Worm (Caenorhabditis elegans) whole organism, L1 larva: Measurements from ENCODE around the gene F12A10.9.
"Not testable (repeated sequence)": the region's sequence is repeated elsewhere in the genome, so short reads cannot be mapped to it uniquely, and the experiment has no call there.

Source experiments
- C04F5.9 ChIP-seq: sonication (generic microtip); optimal IDR thresholded peaks from 2 replicates; lab custom pipeline; 2016; ENCODE audit warnings: missing genetic modification characterization, missing compliant biosample characterization
- C16A3.4 ChIP-seq: fragments of 150-350 bp; optimal IDR thresholded peaks from 2 replicates; lab custom pipeline; 2014; ENCODE audit warnings: missing biosample characterization, missing genetic modification characterization
- F16B12.6 ChIP-seq: fragments of 150-350 bp; optimal IDR thresholded peaks from 2 replicates; lab custom pipeline; 2014; ENCODE audit warnings: missing biosample characterization, missing genetic modification characterization
- Y116A8C.19 ChIP-seq: sonication (generic microtip); optimal IDR thresholded peaks from 2 replicates; lab custom pipeline; 2016; ENCODE audit warnings: missing compliant biosample characterization, missing genetic modification characterization, borderline replicate concordance
- aha-1 ChIP-seq: fragments of 150-350 bp; optimal IDR thresholded peaks from 2 replicates; lab custom pipeline; 2014; ENCODE audit warnings: missing biosample characterization, missing genetic modification characterization
- ama-1 ChIP-seq: fragments of 150-350 bp; optimal IDR thresholded peaks from 2 replicates; lab custom pipeline; 2014
- blmp-1 ChIP-seq: fragments of 150-350 bp; optimal IDR thresholded peaks from 2 replicates; lab custom pipeline; 2014; ENCODE audit warnings: missing biosample characterization, missing genetic modification characterization
- ceh-8 ChIP-seq: fragments of 200-800 bp; sonication (Bioruptor generic); optimal IDR thresholded peaks from 2 replicates; lab custom pipeline; 2018; ENCODE audit warnings: mild to moderate bottlenecking, missing genetic modification characterization, moderate library complexity, missing compliant biosample characterization
- ceh-88 ChIP-seq: fragments of 200-800 bp; sonication (Bioruptor generic); IDR thresholded peaks from 2 replicates; pipeline ENCODE4 v1.3.6; 2022; ENCODE audit warnings: missing genetic modification characterization, missing compliant biosample characterization
- efl-1 ChIP-seq, 4 experiments: fragments of 150-350 bp; optimal IDR thresholded peaks in 3 of 4; peaks in 1 of 4; 1 replicate in 1 of 4; 2 replicates in 3 of 4; lab custom pipeline; 2014; ENCODE audit warnings: missing biosample characterization in 2 of 4, missing genetic modification characterization in 2 of 4, missing genetic modification reagents in 2 of 4
- efl-3 ChIP-seq: fragments of 200-800 bp; sonication (Bioruptor generic); optimal IDR thresholded peaks from 2 replicates; lab custom pipeline; 2018; ENCODE audit warnings: mild to moderate bottlenecking, missing genetic modification characterization, missing compliant biosample characterization
- egl-13 ChIP-seq: sonication (generic microtip); optimal IDR thresholded peaks from 2 replicates; lab custom pipeline; 2016; ENCODE audit warnings: missing genotype, missing genetic modification reagents, missing genetic modification characterization, missing compliant biosample characterization
- fkh-4 ChIP-seq: sonication (generic microtip); optimal IDR thresholded peaks from 2 replicates; lab custom pipeline; 2016; ENCODE audit warnings: missing compliant biosample characterization, missing genetic modification characterization, borderline replicate concordance
- fkh-8 ChIP-seq: sonication (generic microtip); optimal IDR thresholded peaks from 2 replicates; lab custom pipeline; 2016; ENCODE audit warnings: mild to moderate bottlenecking, missing genetic modification characterization, missing compliant biosample characterization
- fos-1 ChIP-seq: fragments of 150-350 bp; optimal IDR thresholded peaks from 2 replicates; lab custom pipeline; 2014; ENCODE audit warnings: missing biosample characterization, missing genetic modification characterization
- grh-1 ChIP-seq: fragments of 200-800 bp; sonication (Bioruptor generic); IDR thresholded peaks from 2 replicates; pipeline ENCODE4 v1.3.6; 2022; ENCODE audit warnings: missing genetic modification reagents, missing genetic modification characterization, missing compliant biosample characterization
- lin-14 ChIP-seq: fragments of 200-800 bp; sonication (Bioruptor generic); optimal IDR thresholded peaks from 2 replicates; lab custom pipeline; 2018; ENCODE audit warnings: mild to moderate bottlenecking, missing genetic modification characterization, moderate library complexity, missing compliant biosample characterization
- lin-15B ChIP-seq: fragments of 150-350 bp; sonication (generic microtip); optimal IDR thresholded peaks from 3 replicates; lab custom pipeline; 2014; ENCODE audit warnings: missing biosample characterization, missing genetic modification characterization
- lin-35 ChIP-seq, 2 experiments: fragments of 150-350 bp; optimal IDR thresholded peaks; 2 replicates each; lab custom pipeline; 2014; ENCODE audit warnings: missing biosample characterization in 2 of 2, missing genetic modification characterization in 2 of 2, missing genetic modification reagents in 2 of 2
- lir-3 ChIP-seq: sonication (generic microtip); optimal IDR thresholded peaks from 2 replicates; lab custom pipeline; 2016; ENCODE audit warnings: mild to moderate bottlenecking, missing genetic modification characterization, moderate library complexity, missing compliant biosample characterization; ENCODE audit not compliant: poor library complexity
- mab-9 ChIP-seq: fragments of 200-800 bp; sonication (Bioruptor generic); IDR thresholded peaks from 2 replicates; pipeline ENCODE4 v1.3.6; 2022; ENCODE audit warnings: missing genetic modification reagents, missing genetic modification characterization, missing compliant biosample characterization
- nhr-11 ChIP-seq: fragments of 150-350 bp; optimal IDR thresholded peaks from 2 replicates; lab custom pipeline; 2014; ENCODE audit warnings: missing biosample characterization, missing genetic modification characterization
- nhr-12 ChIP-seq: sonication (generic microtip); optimal IDR thresholded peaks from 2 replicates; lab custom pipeline; 2017; ENCODE audit warnings: missing biosample characterization, missing genetic modification characterization
- nhr-19 ChIP-seq: fragments of 200-800 bp; sonication (Bioruptor generic); conservative IDR thresholded peaks from 2 replicates; pipeline ENCODE4 v1.3.6; 2022; ENCODE audit warnings: missing genetic modification characterization, missing compliant biosample characterization
- nhr-237 ChIP-seq: fragments of 150-350 bp; optimal IDR thresholded peaks from 2 replicates; lab custom pipeline; 2014; ENCODE audit warnings: missing biosample characterization, missing genetic modification characterization
- nhr-71 ChIP-seq: sonication (generic microtip); optimal IDR thresholded peaks from 2 replicates; lab custom pipeline; 2016; ENCODE audit warnings: mild to moderate bottlenecking, missing genetic modification characterization, moderate library complexity, missing compliant biosample characterization
- skn-1 ChIP-seq: fragments of 150-350 bp; optimal IDR thresholded peaks from 2 replicates; lab custom pipeline; 2014; ENCODE audit warnings: missing biosample characterization, missing genetic modification characterization
- sox-4 ChIP-seq: sonication (generic microtip); optimal IDR thresholded peaks from 2 replicates; lab custom pipeline; 2016; ENCODE audit warnings: missing genetic modification characterization, missing compliant biosample characterization
- sptf-1 ChIP-seq: fragments of 150-350 bp; optimal IDR thresholded peaks from 2 replicates; lab custom pipeline; 2014; ENCODE audit warnings: missing biosample characterization, missing genetic modification characterization
- tlp-1 ChIP-seq: fragments of 150-350 bp; optimal IDR thresholded peaks from 2 replicates; lab custom pipeline; 2014; ENCODE audit warnings: missing biosample characterization, missing genetic modification characterization
- unc-30 ChIP-seq: sonication (generic microtip); optimal IDR thresholded peaks from 2 replicates; lab custom pipeline; 2017; ENCODE audit warnings: missing biosample characterization, missing genetic modification characterization
- unc-86 ChIP-seq: sonication (generic microtip); optimal IDR thresholded peaks from 2 replicates; lab custom pipeline; 2016; ENCODE audit warnings: missing genetic modification characterization, missing compliant biosample characterization
- vab-15 ChIP-seq: sonication (generic microtip); optimal IDR thresholded peaks from 2 replicates; lab custom pipeline; 2017; ENCODE audit warnings: missing genotype, mild to moderate bottlenecking, missing genetic modification characterization, missing compliant biosample characterization
- xbp-1 ChIP-seq: sonication (generic microtip); optimal IDR thresholded peaks from 2 replicates; lab custom pipeline; 2016; ENCODE audit warnings: missing genetic modification characterization, missing compliant biosample characterization
- zag-1 ChIP-seq: fragments of 150-350 bp; optimal IDR thresholded peaks from 2 replicates; lab custom pipeline; 2014; ENCODE audit warnings: missing biosample characterization, missing genetic modification characterization

F12A10.9 gene

ce11 chrII:5527841-5528240 lies 29.4 kb downstream of the F12A10.9 start, which contains the start of gene ZK177.1:
ZK177.1 (plus strand) TSS chrII:5528141.
- no peak for TF ChIP-seq C16A3.4 (tag; lab: Kevin White, UChicago)
- TF ChIP-seq sptf-1 (tag; lab: Kevin White, UChicago): no peak

ce11 chrII:5531855-5532328 lies 33.4 kb downstream of the F12A10.9 start, which contains the start of gene C17C3.9:
C17C3.9 (minus strand) TSS chrII:5532278.
- TF ChIP-seq nhr-19 (GFP tag; lab: Robert Waterston, UW): no peak

ce11 chrII:5533642-5534041 lies 35.2 kb downstream of the F12A10.9 start, which contains the start of gene hlh-26:
hlh-26 (minus strand) TSS chrII:5533742.
- TF ChIP-seq fos-1 (tag; lab: Kevin White, UChicago) (no peak), lin-15B (tag; lab: Kevin White, UChicago) (no peak), nhr-71 (tag; lab: Kevin White, UChicago) (no peak), zag-1 (tag; lab: Kevin White, UChicago) (no peak), unc-86 (tag; lab: Kevin White, UChicago) (no peak), ceh-8 (GFP tag; lab: Kevin White, UChicago) (no peak), mab-9 (GFP tag; lab: Robert Waterston, UW) (no peak), nhr-237 (no peak), efl-1 (optimal IDR thresholded peaks at IDR 0.05; lab: Kevin White, UChicago) (no peak), efl-1 (GFP tag; optimal IDR thresholded peaks at IDR 0.05 in 1 of 2; lab: Kevin White, UChicago) (no peak), xbp-1 (tag; lab: Kevin White, UChicago) (no peak), blmp-1 (tag; lab: Kevin White, UChicago) (no peak), nhr-12 (tag; lab: Kevin White, UChicago) (no peak), F16B12.6 (tag; lab: Kevin White, UChicago) (no peak), nhr-11 (tag; lab: Kevin White, UChicago) (no peak), vab-15 (tag; lab: Kevin White, UChicago) (no peak), skn-1 (tag; lab: Kevin White, UChicago) (no peak), Y116A8C.19 (tag; lab: Kevin White, UChicago) (no peak), lir-3 (tag; lab: Kevin White, UChicago) (no peak), aha-1 (no peak), ceh-88 (GFP tag; lab: Robert Waterston, UW) (no peak)

- not testable (repeated sequence) for TF ChIP-seq unc-30; egl-13 (tag; lab: Kevin White, UChicago); lin-35 (GFP tag; optimal IDR thresholded peaks at IDR 0.05; lab: Kevin White, UChicago)
Measured at ce11 chrII:5534939-5535338, 36.5 kb downstream of the F12A10.9 start, which contains the start of gene hlh-25. hlh-25 (plus strand) TSS chrII:5535239.

- no peak for TF ChIP-seq nhr-11 (tag; lab: Kevin White, UChicago)
- TF ChIP-seq C04F5.9: no peak
- no peak for TF ChIP-seq grh-1 (GFP tag; lab: Robert Waterston, UW)
- no peak for TF ChIP-seq unc-30
- TF ChIP-seq fkh-8 (tag; lab: Kevin White, UChicago): no peak
- no peak for TF ChIP-seq F16B12.6 (tag; lab: Kevin White, UChicago)
- no peak for TF ChIP-seq tlp-1 (tag; lab: Kevin White, UChicago)
Measured at ce11 chrII:5537078-5537477, 38.6 kb downstream of the F12A10.9 start.

ce11 chrII:5537524-5537923 lies 39.0 kb downstream of the F12A10.9 start, which contains the start of gene C17C3.11:
C17C3.11 (plus strand) TSS chrII:5537824.
- no peak for TF ChIP-seq fkh-4 (tag; lab: Kevin White, UChicago)
- TF ChIP-seq efl-3 (GFP tag; lab: Kevin White, UChicago): no peak
- no peak for TF ChIP-seq ceh-88 (GFP tag; lab: Robert Waterston, UW)
- TF ChIP-seq grh-1 (GFP tag; lab: Robert Waterston, UW): no peak
- TF ChIP-seq sox-4 (tag; lab: Kevin White, UChicago): no peak
- TF ChIP-seq ama-1 (lab: Kevin White, UChicago): no peak
- TF ChIP-seq lin-14 (GFP tag; lab: Kevin White, UChicago): no peak
- TF ChIP-seq lin-35 (GFP tag; optimal IDR thresholded peaks at IDR 0.05; lab: Kevin White, UChicago): no peak
- TF ChIP-seq xbp-1 (tag; lab: Kevin White, UChicago): no peak
